Fruit fly (Drosophila melanogaster) S2 (cell line): ENCODE data around the gene CG46309.

Source experiments
- CG8478 ChIP-seq: fragments of >200 bp; optimal IDR thresholded peaks from 2 replicates; lab custom pipeline; 2018
- CTCF ChIP-seq, 2 experiments: fragments of >200 bp; optimal IDR thresholded peaks; 2 replicates each; lab custom pipeline; 2018

Gene CG46309

dm6 chr2L:16268869-16269231, 17.3 kb upstream of the CG46309 start:
- TF ChIP-seq CG8478 (lab: Kevin White, UChicago) (no peak), CTCF (optimal IDR thresholded peaks at IDR 0.05; lab: Kevin White, UChicago) (no peak)

- TF ChIP-seq CTCF (optimal IDR thresholded peaks at IDR 0.05; lab: Kevin White, UChicago) (no peak), CG8478 (lab: Kevin White, UChicago) (no peak)
Measured at dm6 chr2L:16268107-16268539, 16.5 kb upstream of the CG46309 start.

dm6 chr2L:16267159-16268065, 15.8 kb upstream of the CG46309 start:
- no peak for TF ChIP-seq CG8478 (lab: Kevin White, UChicago)
- no peak for TF ChIP-seq CTCF (optimal IDR thresholded peaks at IDR 0.05; lab: Kevin White, UChicago)

- no peak for TF ChIP-seq CTCF (optimal IDR thresholded peaks at IDR 0.05; lab: Kevin White, UChicago)
- TF ChIP-seq CG8478 (lab: Kevin White, UChicago), result no peak
Measured at dm6 chr2L:16263723-16264122, 12.1 kb upstream of the CG46309 start.

- no peak for TF ChIP-seq CG8478 (lab: Kevin White, UChicago)
- no peak for TF ChIP-seq CTCF (optimal IDR thresholded peaks at IDR 0.05; lab: Kevin White, UChicago)
Measured at dm6 chr2L:16261576-16262217, 10.1 kb upstream of the CG46309 start, which contains the start of the genes twe and CG4935. twe (minus strand) TSS chr2L:16261877. CG4935 (plus strand) TSS chr2L:16262141.

dm6 chr2L:16257227-16258071, 5.9 kb upstream of the CG46309 start, which contains the start of the genes PRL-1 and EndoGI:
PRL-1 (minus strand) TSS chr2L:16257606.
EndoGI (plus strand) TSS chr2L:16257688.
- TF ChIP-seq CTCF (optimal IDR thresholded peaks at IDR 0.05; lab: Kevin White, UChicago) (peak in 1 of 2 experiments; percentile 45), CG8478 (lab: Kevin White, UChicago) (no peak)

- TF ChIP-seq CTCF (optimal IDR thresholded peaks at IDR 0.05; lab: Kevin White, UChicago), result no peak
- TF ChIP-seq CG8478 (lab: Kevin White, UChicago), result no peak
Measured at dm6 chr2L:16256118-16256435, 4.5 kb upstream of the CG46309 start.

dm6 chr2L:16255232-16256117, 3.9 kb upstream of the CG46309 start:
- TF ChIP-seq CTCF (optimal IDR thresholded peaks at IDR 0.05; lab: Kevin White, UChicago) (no peak), CG8478 (lab: Kevin White, UChicago) (no peak)

dm6 chr2L:16241639-16242038, 9.9 kb downstream of the CG46309 start, which contains the start of gene CG42818:
CG42818 (plus strand) TSS chr2L:16241939.
- TF ChIP-seq CG8478 (lab: Kevin White, UChicago) (no peak), CTCF (optimal IDR thresholded peaks at IDR 0.05; lab: Kevin White, UChicago) (no peak)

- TF ChIP-seq CG8478 (lab: Kevin White, UChicago) (no peak), CTCF (optimal IDR thresholded peaks at IDR 0.05; lab: Kevin White, UChicago) (no peak)
Measured at dm6 chr2L:16234817-16235216, 16.8 kb downstream of the CG46309 start.

- TF ChIP-seq CG8478 (lab: Kevin White, UChicago), result no peak
- TF ChIP-seq CTCF (optimal IDR thresholded peaks at IDR 0.05; lab: Kevin White, UChicago), result no peak
Measured at dm6 chr2L:16231265-16231664, 20.3 kb downstream of the CG46309 start, which contains the start of gene Ca-Ma2d. Ca-Ma2d (plus strand) TSS chr2L:16231475.

- no peak for TF ChIP-seq CTCF (optimal IDR thresholded peaks at IDR 0.05; lab: Kevin White, UChicago)
- TF ChIP-seq CG8478 (lab: Kevin White, UChicago), result no peak
Measured at dm6 chr2L:16223981-16224380, 27.6 kb downstream of the CG46309 start.

- TF ChIP-seq CG8478 (lab: Kevin White, UChicago) (no peak), CTCF (optimal IDR thresholded peaks at IDR 0.05; lab: Kevin White, UChicago) (no peak)
Measured at dm6 chr2L:16216298-16216697, 35.3 kb downstream of the CG46309 start.
